Worm (Caenorhabditis elegans) whole organism, L4 larva: ENCODE results near the gene T09A5.15.

Source experiments
- ctbp-1 ChIP-seq: fragments of 200-800 bp; sonication (Bioruptor generic); IDR thresholded peaks from 2 replicates; pipeline ENCODE4 v1.3.6; 2022; ENCODE audit warnings: missing genetic modification reagents, missing genetic modification characterization, missing compliant biosample characterization
- mdl-1 ChIP-seq, 2 experiments: fragments of 150-350 bp in 1 of 2; sonication (generic microtip) in 1 of 2; optimal IDR thresholded peaks; 2 replicates each; lab custom pipeline; 2014 to 2017; ENCODE audit warnings: missing biosample characterization in 2 of 2, missing genetic modification characterization in 2 of 2
- nhr-77 ChIP-seq: fragments of 150-350 bp; optimal IDR thresholded peaks from 2 replicates; lab custom pipeline; 2014; ENCODE audit warnings: missing biosample characterization, missing genetic modification characterization

DNA sequence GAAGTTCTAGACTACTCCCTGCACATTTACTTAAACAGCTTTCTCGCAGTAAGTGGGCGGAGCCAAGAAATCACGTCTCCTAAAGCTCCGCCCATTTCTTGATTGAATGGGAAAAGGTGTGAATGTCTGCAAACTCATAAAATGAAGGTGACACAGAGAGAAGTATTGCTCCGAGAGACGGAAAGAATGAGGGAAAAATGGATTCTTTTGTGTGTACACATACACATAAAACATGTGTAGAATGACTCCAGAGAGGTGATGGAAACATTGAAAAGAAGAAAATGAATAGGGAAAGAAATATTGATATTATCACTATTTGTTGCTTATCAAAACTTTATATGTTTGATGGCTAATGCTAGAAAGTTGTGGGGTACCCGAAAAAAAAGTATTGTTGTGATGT lies 6.3 kb upstream of the T09A5.15 start:
- TF ChIP-seq nhr-77 (tag; lab: Kevin White, UChicago) (no peak), mdl-1 (tag; optimal IDR thresholded peaks at IDR 0.05; lab: Kevin White, UChicago) (no peak), ctbp-1 (GFP tag; lab: Robert Waterston, UW) (no peak)
